Worm (Caenorhabditis elegans): ENCODE data around the gene sru-38.

- TF ChIP-seq B0310.2 (tag; optimal IDR thresholded peaks at IDR 0.05) (no peak), tra-4 (tag; optimal IDR thresholded peaks at IDR 0.05) (no peak), pes-1 (GFP tag; IDR thresholded peaks at IDR 0.05) (no peak), ets-7 (tag; optimal IDR thresholded peaks at IDR 0.05) (no peak), tbx-37 (GFP tag; conservative IDR thresholded peaks at IDR 0.05) (no peak), aly-1 (tag; optimal IDR thresholded peaks at IDR 0.05) (no peak), ama-1 (optimal IDR thresholded peaks at IDR 0.05) (no peak), tbx-11 (GFP tag; IDR thresholded peaks at IDR 0.05) (no peak), F13C5.2 (tag; optimal IDR thresholded peaks at IDR 0.05) (no peak), hnd-1 (tag; optimal IDR thresholded peaks at IDR 0.05) (no peak), hmg-4 (GFP tag; optimal IDR thresholded peaks at IDR 0.05) (no peak)
Observed at ce11 chrV:9859863-9860262, 24.0 kb upstream of the sru-38 start, which contains the start of gene lsy-12.

Data from whole organism, early embryonic.